Worm (Caenorhabditis elegans) whole organism, L1 larva: ENCODE measurements around the gene gei-1.
A peak's percentile ranks its signal among the peaks of the same experiment; 100 is the strongest.

Experiments used
- C04F5.9 ChIP-seq: sonication (generic microtip); optimal IDR thresholded peaks from 2 replicates; lab custom pipeline; 2016; ENCODE audit warnings: missing genetic modification characterization, missing compliant biosample characterization
- egl-27 ChIP-seq, 2 experiments: fragments of 150-350 bp in 1 of 2; sonication (generic microtip); optimal IDR thresholded peaks; 3 replicates each; lab custom pipeline; 2017 to 2018; ENCODE audit warnings: missing biosample characterization in 2 of 2, missing genetic modification characterization in 2 of 2, missing genetic modification reagents in 2 of 2
- nhr-237 ChIP-seq: fragments of 150-350 bp; optimal IDR thresholded peaks from 2 replicates; lab custom pipeline; 2014; ENCODE audit warnings: missing biosample characterization, missing genetic modification characterization
- nhr-85 ChIP-seq: sonication (generic microtip); peaks from one replicate; lab custom pipeline; 2016; ENCODE audit warnings: missing genetic modification characterization, inconsistent platforms, missing compliant biosample characterization
- unc-30 ChIP-seq: sonication (generic microtip); optimal IDR thresholded peaks from 2 replicates; lab custom pipeline; 2017; ENCODE audit warnings: missing biosample characterization, missing genetic modification characterization

- no peak for TF ChIP-seq nhr-237 (tag; lab: Kevin White, UChicago)
- TF ChIP-seq C04F5.9 (tag; lab: Kevin White, UChicago), result no peak
- TF ChIP-seq egl-27 (tag; optimal IDR thresholded peaks at IDR 0.05; lab: Kevin White, UChicago), result no peak
- peak; percentile 40 for TF ChIP-seq nhr-85 (tag; lab: Kevin White, UChicago)
- TF ChIP-seq unc-30 (tag; lab: Kevin White, UChicago), result no peak
These were observed 50.4 kb downstream of the gei-1 start for ce11 chrIII:3395112-3395511.
